Worm (Caenorhabditis elegans) whole organism, mixed stage, embryonic: ENCODE results near the gene samp-1.

Source experiments
- blmp-1 ChIP-seq: fragments of 150-350 bp; optimal IDR thresholded peaks from 2 replicates; lab custom pipeline; 2014; ENCODE audit warnings: missing biosample characterization, missing genetic modification characterization
- lsy-2 ChIP-seq: fragments of 150-350 bp; optimal IDR thresholded peaks from 2 replicates; lab custom pipeline; 2014; ENCODE audit warnings: missing biosample characterization, missing genetic modification characterization
- mab-5 ChIP-seq: fragments of 150-350 bp; optimal IDR thresholded peaks from 2 replicates; lab custom pipeline; 2014; ENCODE audit warnings: missing biosample characterization, missing genetic modification characterization
- mep-1 ChIP-seq: fragments of 150-350 bp; optimal IDR thresholded peaks from 2 replicates; lab custom pipeline; 2017; ENCODE audit warnings: missing biosample characterization, missing genetic modification reagents, missing genetic modification characterization, inconsistent platforms
- nhr-28 ChIP-seq: fragments of 150-350 bp; optimal IDR thresholded peaks from 2 replicates; lab custom pipeline; 2014; ENCODE audit warnings: missing biosample characterization, missing genetic modification characterization
- tbx-8 ChIP-seq: fragments of 200-800 bp; sonication (Bioruptor generic); optimal IDR thresholded peaks from 2 replicates; lab custom pipeline; 2018; ENCODE audit warnings: mild to moderate bottlenecking, missing genetic modification characterization, moderate library complexity, missing compliant biosample characterization
- unc-62 ChIP-seq: fragments of 150-350 bp; optimal IDR thresholded peaks from 2 replicates; lab custom pipeline; 2014; ENCODE audit warnings: missing biosample characterization, missing genetic modification reagents, missing genetic modification characterization
- zip-8 ChIP-seq: fragments of 150-350 bp; optimal IDR thresholded peaks from 2 replicates; lab custom pipeline; 2014; ENCODE audit warnings: missing biosample characterization, missing genetic modification characterization
- ztf-11 ChIP-seq: fragments of 150-350 bp; optimal IDR thresholded peaks from 2 replicates; lab custom pipeline; 2014; ENCODE audit warnings: missing biosample characterization, missing genetic modification characterization

- TF ChIP-seq ztf-11 (no peak), nhr-28 (tag; lab: Kevin White, UChicago) (no peak), blmp-1 (tag; lab: Kevin White, UChicago) (no peak), mab-5 (no peak), mep-1 (tag; lab: Kevin White, UChicago) (no peak), lsy-2 (no peak), unc-62 (no peak), zip-8 (tag; lab: Kevin White, UChicago) (no peak), tbx-8 (GFP tag; lab: Kevin White, UChicago) (no peak)
Measured at ce11 chrII:11319591-11319990, 16.9 kb downstream of the samp-1 start, which contains the start of gene nlp-51.
